Worm (Caenorhabditis elegans) whole organism, L3 larva: ENCODE data around the gene T05H4.15.

Experiments used
- R02D3.7 ChIP-seq: fragments of 150-350 bp; optimal IDR thresholded peaks from 2 replicates; lab custom pipeline; 2014; ENCODE audit warnings: missing biosample characterization, missing genetic modification characterization
- ZK546.5 ChIP-seq: sonication (generic microtip); optimal IDR thresholded peaks from 2 replicates; lab custom pipeline; 2017; ENCODE audit warnings: missing biosample characterization, missing genetic modification characterization
- ama-1 ChIP-seq: fragments of 150-350 bp; optimal IDR thresholded peaks from 2 replicates; lab custom pipeline; 2018
- ceh-16 ChIP-seq: sonication (generic microtip); optimal IDR thresholded peaks from 2 replicates; lab custom pipeline; 2017; ENCODE audit warnings: missing biosample characterization, missing genetic modification characterization
- ceh-82 ChIP-seq: fragments of 150-350 bp; optimal IDR thresholded peaks from 2 replicates; lab custom pipeline; 2014; ENCODE audit warnings: missing biosample characterization, missing genetic modification characterization
- ceh-9 ChIP-seq: sonication (generic microtip); optimal IDR thresholded peaks from 2 replicates; lab custom pipeline; 2018; ENCODE audit warnings: missing biosample characterization, missing genetic modification characterization
- egl-5 ChIP-seq: fragments of 150-350 bp; optimal IDR thresholded peaks from 2 replicates; lab custom pipeline; 2017; ENCODE audit warnings: missing biosample characterization, missing genetic modification reagents, missing genetic modification characterization, inconsistent platforms
- elt-1 ChIP-seq: fragments of 150-350 bp; optimal IDR thresholded peaks from 2 replicates; lab custom pipeline; 2014; ENCODE audit warnings: missing biosample characterization, missing genetic modification characterization
- elt-2 ChIP-seq: sonication (generic microtip); optimal IDR thresholded peaks from 2 replicates; lab custom pipeline; 2016; ENCODE audit warnings: missing genetic modification reagents, mild to moderate bottlenecking, missing genetic modification characterization, missing compliant biosample characterization
- elt-3 ChIP-seq, 3 experiments: fragments of 150-350 bp in 1 of 3; sonication (generic microtip) in 2 of 3; optimal IDR thresholded peaks; 2 replicates in 2 of 3; 4 replicates in 1 of 3; lab custom pipeline; 2014 to 2017; ENCODE audit warnings: missing biosample characterization in 3 of 3, missing genetic modification characterization in 3 of 3
- fkh-10 ChIP-seq: sonication (generic microtip); optimal IDR thresholded peaks from 2 replicates; lab custom pipeline; 2017; ENCODE audit warnings: missing biosample characterization, missing genetic modification reagents, missing genetic modification characterization
- jun-1 ChIP-seq: fragments of 150-350 bp; optimal IDR thresholded peaks from 2 replicates; lab custom pipeline; 2014; ENCODE audit warnings: missing biosample characterization, missing genetic modification reagents, missing genetic modification characterization
- lsy-12 ChIP-seq: sonication (generic microtip); optimal IDR thresholded peaks from 2 replicates; lab custom pipeline; 2016; ENCODE audit warnings: mild to moderate bottlenecking, missing genetic modification characterization, missing compliant biosample characterization
- nfya-1 ChIP-seq: sonication (generic microtip); optimal IDR thresholded peaks from 2 replicates; lab custom pipeline; 2017; ENCODE audit warnings: missing genetic modification characterization, mild to moderate bottlenecking, missing compliant biosample characterization, antibody characterized with exemption, moderate library complexity; ENCODE audit not compliant: insufficient read depth
- nhr-12 ChIP-seq: fragments of 150-350 bp; optimal IDR thresholded peaks from 2 replicates; lab custom pipeline; 2014; ENCODE audit warnings: missing biosample characterization, missing genetic modification characterization
- nhr-23 ChIP-seq: fragments of 150-350 bp; optimal IDR thresholded peaks from 2 replicates; lab custom pipeline; 2014; ENCODE audit warnings: missing biosample characterization, missing genetic modification reagents, missing genetic modification characterization
- nhr-25 ChIP-seq: sonication (generic microtip); optimal IDR thresholded peaks from 2 replicates; lab custom pipeline; 2017; ENCODE audit warnings: missing biosample characterization, missing genetic modification characterization
- nhr-28 ChIP-seq: fragments of 150-350 bp; optimal IDR thresholded peaks from 2 replicates; lab custom pipeline; 2014; ENCODE audit warnings: missing biosample characterization, missing genetic modification characterization
- nhr-43 ChIP-seq: sonication (generic microtip); optimal IDR thresholded peaks from 2 replicates; lab custom pipeline; 2016; ENCODE audit warnings: mild to moderate bottlenecking, missing genetic modification characterization, missing compliant biosample characterization; ENCODE audit not compliant: poor library complexity, severe bottlenecking
- nhr-67 ChIP-seq: fragments of 150-350 bp; optimal IDR thresholded peaks from 2 replicates; lab custom pipeline; 2014; ENCODE audit warnings: missing biosample characterization, missing genetic modification characterization
- nhr-77 ChIP-seq: fragments of 150-350 bp; optimal IDR thresholded peaks from 2 replicates; lab custom pipeline; 2014; ENCODE audit warnings: missing biosample characterization, missing genetic modification characterization
- pha-4 ChIP-seq: fragments of 150-350 bp; optimal IDR thresholded peaks from 2 replicates; lab custom pipeline; 2014; ENCODE audit warnings: missing biosample characterization, missing genetic modification reagents, missing genetic modification characterization
- pqm-1 ChIP-seq: fragments of 150-350 bp; optimal IDR thresholded peaks from 2 replicates; lab custom pipeline; 2017; ENCODE audit warnings: missing biosample characterization, missing genetic modification characterization, inconsistent platforms
- skn-1 ChIP-seq: fragments of 150-350 bp; optimal IDR thresholded peaks from 2 replicates; lab custom pipeline; 2014; ENCODE audit warnings: missing biosample characterization, missing genetic modification characterization
- snpc-4 ChIP-seq: fragments of 150-350 bp; optimal IDR thresholded peaks from 2 replicates; lab custom pipeline; 2014; ENCODE audit warnings: missing biosample characterization, missing genetic modification characterization
- unc-39 ChIP-seq: sonication (generic microtip); optimal IDR thresholded peaks from 4 replicates; lab custom pipeline; 2017; ENCODE audit warnings: missing biosample characterization, missing genetic modification characterization
- zag-1 ChIP-seq: fragments of 150-350 bp; optimal IDR thresholded peaks from 2 replicates; lab custom pipeline; 2014; ENCODE audit warnings: missing biosample characterization, missing genetic modification characterization

T05H4.15 gene

DNA sequence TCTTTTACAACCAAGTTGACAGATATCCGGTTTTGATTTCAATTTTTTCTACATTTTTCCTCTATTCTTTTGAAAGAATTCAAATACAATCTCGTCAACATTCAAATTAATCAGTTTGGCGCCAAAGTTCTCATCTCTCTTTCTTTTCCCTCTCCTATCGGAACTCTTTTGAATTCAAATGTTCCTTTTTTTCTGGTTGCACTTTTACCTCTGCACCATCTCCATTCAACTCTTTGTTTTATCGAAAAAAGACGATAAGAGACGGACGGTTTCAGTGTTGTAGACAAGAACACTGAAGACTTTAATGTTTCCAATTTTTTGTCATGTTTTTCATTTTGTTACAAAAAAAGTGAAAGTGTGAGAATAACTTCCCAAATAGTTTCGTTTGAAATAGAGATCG, 34.5 kb upstream of the T05H4.15 start:
- TF ChIP-seq ceh-16 (no peak), nhr-77 (tag; lab: Kevin White, UChicago) (no peak), nhr-23 (tag; lab: Kevin White, UChicago) (no peak), snpc-4 (tag; lab: Kevin White, UChicago) (no peak), elt-3 (tag; optimal IDR thresholded peaks at IDR 0.05; lab: Kevin White, UChicago) (no peak), nfya-1 (tag; lab: Kevin White, UChicago) (no peak), ceh-82 (no peak), nhr-67 (no peak), pha-4 (peak; percentile 52), elt-2 (tag; lab: Kevin White, UChicago) (peak; percentile 87), lsy-12 (tag; lab: Kevin White, UChicago) (no peak), pqm-1 (peak; percentile 76), skn-1 (tag; lab: Kevin White, UChicago) (peak; percentile 39)

ce11 chrV:6471208-6471607, 29.7 kb upstream of the T05H4.15 start:
- TF ChIP-seq elt-1 (tag; lab: Kevin White, UChicago) (peak; percentile 56), lsy-12 (tag; lab: Kevin White, UChicago) (no peak), snpc-4 (tag; lab: Kevin White, UChicago) (no peak), pha-4 (no peak), nhr-77 (tag; lab: Kevin White, UChicago) (no peak), fkh-10 (GFP tag; lab: Kevin White, UChicago) (no peak), nhr-12 (tag; lab: Kevin White, UChicago) (no peak)

ce11 chrV:6467676-6468075, 26.2 kb upstream of the T05H4.15 start:
- TF ChIP-seq egl-5 (tag; lab: Kevin White, UChicago) (peak; percentile 14), nhr-67 (no peak)

- no peak for TF ChIP-seq nhr-43 (tag; lab: Kevin White, UChicago)
- no peak for TF ChIP-seq ZK546.5 (tag; lab: Kevin White, UChicago)
- TF ChIP-seq unc-39 (tag; lab: Kevin White, UChicago): no peak
- TF ChIP-seq egl-5 (tag; lab: Kevin White, UChicago): no peak
- no peak for TF ChIP-seq ceh-9 (tag; lab: Kevin White, UChicago)
- no peak for TF ChIP-seq nfya-1 (tag; lab: Kevin White, UChicago)
- no peak for TF ChIP-seq skn-1 (tag; lab: Kevin White, UChicago)
- TF ChIP-seq zag-1: no peak
- no peak for TF ChIP-seq elt-3 (tag; optimal IDR thresholded peaks at IDR 0.05; lab: Kevin White, UChicago)
- no peak for TF ChIP-seq ama-1
- no peak for TF ChIP-seq R02D3.7 (tag; lab: Kevin White, UChicago)
- TF ChIP-seq nhr-25 (tag; lab: Kevin White, UChicago): no peak
These were observed 23.3 kb upstream of the T05H4.15 start, which contains the start of gene unc-83 for ce11 chrV:6464765-6465164. TSS of gene unc-83 (plus strand) at chrV:6465065.

ce11 chrV:6464238-6464637, 22.7 kb upstream of the T05H4.15 start:
- TF ChIP-seq nhr-43 (tag; lab: Kevin White, UChicago): no peak
- TF ChIP-seq, all 47 proteins: peak for 0

ce11 chrV:6462606-6463005, 21.1 kb upstream of the T05H4.15 start:
- TF ChIP-seq pha-4: peak; percentile 14
- TF ChIP-seq elt-2 (tag; lab: Kevin White, UChicago): peak; percentile 63
- no peak for TF ChIP-seq jun-1 (tag; lab: Kevin White, UChicago)
- TF ChIP-seq, all 47 proteins: peak for 2

DNA sequence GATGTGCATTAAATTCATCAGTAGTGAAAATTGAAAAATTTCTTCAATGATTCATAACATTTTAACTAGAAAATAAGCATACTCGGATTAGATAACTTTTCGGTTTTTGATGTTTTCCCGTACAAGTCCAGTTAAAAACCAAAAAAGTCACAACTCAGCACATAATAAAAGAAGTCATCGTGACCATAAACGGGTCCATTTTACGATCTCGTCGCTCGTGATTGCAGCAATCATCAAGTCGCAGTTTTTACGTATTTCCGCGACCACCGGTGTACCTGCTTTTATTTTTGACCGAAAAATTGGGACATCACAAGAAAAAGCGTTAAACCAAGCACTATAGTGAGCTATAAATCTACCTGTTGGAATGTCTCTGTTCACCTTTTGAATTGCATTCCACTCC, 19.7 kb upstream of the T05H4.15 start:
- peak; percentile 15 for TF ChIP-seq elt-2 (tag; lab: Kevin White, UChicago)
- TF ChIP-seq nhr-77 (tag; lab: Kevin White, UChicago): no peak
- peak; percentile 3 for TF ChIP-seq pqm-1
- TF ChIP-seq nhr-28 (tag; lab: Kevin White, UChicago): no peak
